Worm (Caenorhabditis elegans): Measurements from ENCODE around the gene gpc-1.

gpc-1 gene

ce11 chrX:12884873-12885272, at the start of gene gpc-1:
Gene gpc-1, minus strand, starts transcription at chrX:12884989.
- TF ChIP-seq nhr-2 (tag; optimal IDR thresholded peaks at IDR 0.05), result no peak
- TF ChIP-seq pha-4 (tag; optimal IDR thresholded peaks at IDR 0.05), result no peak
- peak; percentile 26 for TF ChIP-seq ces-1 (GFP tag; optimal IDR thresholded peaks at IDR 0.05)
- TF ChIP-seq sem-2 (GFP tag; optimal IDR thresholded peaks at IDR 0.05), result no peak
- no peak for TF ChIP-seq blmp-1 (tag; optimal IDR thresholded peaks at IDR 0.05)
- TF ChIP-seq unc-62 (GFP tag; optimal IDR thresholded peaks at IDR 0.05), result no peak
- TF ChIP-seq ztf-11 (tag; optimal IDR thresholded peaks at IDR 0.05), result no peak

- TF ChIP-seq unc-62 (GFP tag; optimal IDR thresholded peaks at IDR 0.05) (no peak), hlh-1 (tag; optimal IDR thresholded peaks at IDR 0.05) (no peak), sptf-1 (tag; optimal IDR thresholded peaks at IDR 0.05) (no peak), pha-4 (tag; optimal IDR thresholded peaks at IDR 0.05) (no peak), cnd-1 (tag; optimal IDR thresholded peaks at IDR 0.05) (no peak), nhr-237 (tag; optimal IDR thresholded peaks at IDR 0.05) (no peak), lin-32 (GFP tag; optimal IDR thresholded peaks at IDR 0.05) (no peak), elt-1 (tag; optimal IDR thresholded peaks at IDR 0.05; ENCODE audit: borderline replicate concordance, insufficient read depth) (no peak), drap-1 (GFP tag; optimal IDR thresholded peaks at IDR 0.05) (no peak), flh-1 (GFP tag; optimal IDR thresholded peaks at IDR 0.05) (no peak), zip-8 (tag; optimal IDR thresholded peaks at IDR 0.05) (no peak)
Observed at ce11 chrX:12929961-12930360, 45.2 kb upstream of the gpc-1 start, which contains the start of gene C34E7.3. Gene C34E7.3, plus strand, starts transcription at chrX:12930261.

- TF ChIP-seq ceh-43 (GFP tag; optimal IDR thresholded peaks at IDR 0.05), result no peak
- no peak for TF ChIP-seq nhr-2 (tag; optimal IDR thresholded peaks at IDR 0.05)
- no peak for TF ChIP-seq cnd-1 (tag; optimal IDR thresholded peaks at IDR 0.05)
Observed at ce11 chrX:12928753-12929152, 44.0 kb upstream of the gpc-1 start.

ce11 chrX:12926998-12927397, 42.2 kb upstream of the gpc-1 start:
- TF ChIP-seq ham-2 (GFP tag; optimal IDR thresholded peaks at IDR 0.05), result no peak
- no peak for TF ChIP-seq hlh-1 (tag; optimal IDR thresholded peaks at IDR 0.05)
- no peak for TF ChIP-seq unc-39 (tag; optimal IDR thresholded peaks at IDR 0.05)
- no peak for TF ChIP-seq lsy-2 (tag; optimal IDR thresholded peaks at IDR 0.05)
- TF ChIP-seq sptf-1 (tag; optimal IDR thresholded peaks at IDR 0.05), result no peak
- TF ChIP-seq flh-1 (GFP tag; optimal IDR thresholded peaks at IDR 0.05), result no peak
- TF ChIP-seq M03D4.4 (tag; optimal IDR thresholded peaks at IDR 0.05), result no peak
- TF ChIP-seq drap-1 (GFP tag; optimal IDR thresholded peaks at IDR 0.05), result no peak
- no peak for TF ChIP-seq elt-1 (tag; optimal IDR thresholded peaks at IDR 0.05; ENCODE audit: borderline replicate concordance, insufficient read depth)
- TF ChIP-seq bed-3 (GFP tag; optimal IDR thresholded peaks at IDR 0.05), result no peak
- TF ChIP-seq nhr-237 (tag; optimal IDR thresholded peaks at IDR 0.05), result no peak
- no peak for TF ChIP-seq mep-1 (tag; optimal IDR thresholded peaks at IDR 0.05)
- TF ChIP-seq nhr-76 (tag; optimal IDR thresholded peaks at IDR 0.05), result no peak
- no peak for TF ChIP-seq cnd-1 (tag; optimal IDR thresholded peaks at IDR 0.05)
- no peak for TF ChIP-seq ceh-43 (GFP tag; optimal IDR thresholded peaks at IDR 0.05)
- TF ChIP-seq tbx-8 (GFP tag; optimal IDR thresholded peaks at IDR 0.05), result no peak
- no peak for TF ChIP-seq lin-13 (tag; optimal IDR thresholded peaks at IDR 0.05)

ce11 chrX:12918454-12918853, 33.7 kb upstream of the gpc-1 start:
- no peak for TF ChIP-seq M03D4.4 (tag; optimal IDR thresholded peaks at IDR 0.05)
- TF ChIP-seq lin-13 (tag; optimal IDR thresholded peaks at IDR 0.05), result no peak
- TF ChIP-seq nhr-12 (tag; optimal IDR thresholded peaks at IDR 0.05), result no peak
- TF ChIP-seq ceh-39 (tag; optimal IDR thresholded peaks at IDR 0.05), result no peak
- TF ChIP-seq sptf-1 (tag; optimal IDR thresholded peaks at IDR 0.05), result no peak
- no peak for TF ChIP-seq nhr-237 (tag; optimal IDR thresholded peaks at IDR 0.05)
- TF ChIP-seq tbx-8 (GFP tag; optimal IDR thresholded peaks at IDR 0.05), result no peak
- no peak for TF ChIP-seq zip-8 (tag; optimal IDR thresholded peaks at IDR 0.05)
- TF ChIP-seq mls-2 (tag; optimal IDR thresholded peaks at IDR 0.05), result no peak
- no peak for TF ChIP-seq lsy-2 (tag; optimal IDR thresholded peaks at IDR 0.05)
- TF ChIP-seq cnd-1 (tag; optimal IDR thresholded peaks at IDR 0.05), result no peak
- no peak for TF ChIP-seq lin-32 (GFP tag; optimal IDR thresholded peaks at IDR 0.05)
- no peak for TF ChIP-seq mep-1 (tag; optimal IDR thresholded peaks at IDR 0.05)
- no peak for TF ChIP-seq blmp-1 (tag; optimal IDR thresholded peaks at IDR 0.05)

- TF ChIP-seq ces-1 (GFP tag; optimal IDR thresholded peaks at IDR 0.05) (peak; percentile 74), mab-5 (tag; optimal IDR thresholded peaks at IDR 0.05) (no peak)
Observed at ce11 chrX:12916418-12916817, 31.6 kb upstream of the gpc-1 start.
